Fruit fly (Drosophila melanogaster): Measurements from ENCODE around the gene Jhbp14.

- TF ChIP-seq rgr (GFP tag; optimal IDR thresholded peaks at IDR 0.05) (no peak), lola (GFP tag; optimal IDR thresholded peaks at IDR 0.05) (no peak), Abd-B (GFP tag; optimal IDR thresholded peaks at IDR 0.05) (no peak), Hr78 (GFP tag; optimal IDR thresholded peaks at IDR 0.05) (no peak), br (GFP tag; optimal IDR thresholded peaks at IDR 0.05) (no peak), psq (GFP tag; optimal IDR thresholded peaks at IDR 0.05) (no peak)
Measured at dm6 chr2L:13266627-13267026, 30.3 kb downstream of the Jhbp14 start.
